Worm (Caenorhabditis elegans) whole organism, L4/young adult: ENCODE results near the gene F11C1.10.

ENCODE experiments used
- W03F9.2 ChIP-seq: fragments of 150-350 bp; optimal IDR thresholded peaks from 2 replicates; lab custom pipeline; 2014; ENCODE audit warnings: missing biosample characterization, missing genetic modification characterization
- dao-5 ChIP-seq: sonication (generic microtip); optimal IDR thresholded peaks from 2 replicates; lab custom pipeline; 2016; ENCODE audit warnings: missing genotype, missing genetic modification characterization, moderate library complexity, missing compliant biosample characterization
- him-1 ChIP-seq: sonication (generic microtip); optimal IDR thresholded peaks from 2 replicates; lab custom pipeline; 2016; ENCODE audit warnings: missing genotype, missing genetic modification reagents, missing genetic modification characterization, missing compliant biosample characterization

- no peak for TF ChIP-seq him-1 (tag; lab: Kevin White, UChicago)
- TF ChIP-seq dao-5 (tag; lab: Kevin White, UChicago): no peak
- no peak for TF ChIP-seq W03F9.2 (tag; lab: Kevin White, UChicago)
Observed at ce11 chrX:13005730-13006129, 28.8 kb downstream of the F11C1.10 start.
